Worm (Caenorhabditis elegans): ENCODE measurements around the gene ZK652.8.

DNA sequence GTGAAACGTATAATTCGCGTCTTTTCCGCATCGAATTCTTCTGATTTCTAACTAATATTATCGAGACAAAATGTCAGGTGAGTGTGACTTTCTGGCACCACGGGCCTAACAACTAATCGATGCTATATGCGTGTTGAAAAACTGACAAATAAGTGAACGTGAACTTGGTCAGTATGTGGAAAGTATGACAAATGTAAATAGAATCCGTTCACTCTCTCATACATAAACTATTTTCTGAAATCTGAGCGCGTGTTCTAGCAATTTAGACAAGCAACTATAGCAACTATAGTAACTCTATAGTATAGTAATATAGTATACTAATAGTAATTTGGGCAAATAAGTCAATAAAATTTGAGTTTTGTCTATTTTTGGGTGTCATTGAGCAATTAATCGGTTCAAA, 48.9 kb upstream of the ZK652.8 start:
- TF ChIP-seq snpc-1.2 (GFP tag; IDR thresholded peaks at IDR 0.05): no peak
- no peak for TF ChIP-seq hlh-11 (tag; optimal IDR thresholded peaks at IDR 0.05)
- TF ChIP-seq lin-29 (GFP tag; IDR thresholded peaks at IDR 0.05): no peak
- no peak for TF ChIP-seq ceh-44 (GFP tag; IDR thresholded peaks at IDR 0.05)
- no peak for TF ChIP-seq lin-39 (tag; optimal IDR thresholded peaks at IDR 0.05)
- TF ChIP-seq pqm-1 (tag; optimal IDR thresholded peaks at IDR 0.05): no peak
- no peak for TF ChIP-seq ama-1 (optimal IDR thresholded peaks at IDR 0.05)
- no peak for TF ChIP-seq unc-130 (GFP tag; optimal IDR thresholded peaks at IDR 0.05)
- TF ChIP-seq ZK546.5 (tag; optimal IDR thresholded peaks at IDR 0.05): no peak
- TF ChIP-seq snpc-4 (tag; optimal IDR thresholded peaks at IDR 0.05): no peak
- TF ChIP-seq unc-39 (tag; optimal IDR thresholded peaks at IDR 0.05): no peak
- no peak for TF ChIP-seq nhr-11 (tag; optimal IDR thresholded peaks at IDR 0.05)
